Worm (Caenorhabditis elegans) whole organism, young adult: ENCODE data around the gene dao-6.

Experiments
- B0035.1 ChIP-seq: sonication (generic microtip); optimal IDR thresholded peaks from 2 replicates; lab custom pipeline; 2016; ENCODE audit warnings: missing genetic modification characterization, mild to moderate bottlenecking, missing compliant biosample characterization, missing genotype, missing genetic modification reagents
- B0261.1 ChIP-seq: sonication (generic microtip); optimal IDR thresholded peaks from 2 replicates; lab custom pipeline; 2016; ENCODE audit warnings: mild to moderate bottlenecking, missing genetic modification characterization, moderate library complexity, missing compliant biosample characterization
- B0336.3 ChIP-seq: fragments of 200-800 bp; sonication (Bioruptor generic); IDR thresholded peaks from 2 replicates; pipeline ENCODE4 v1.3.6; 2022; ENCODE audit warnings: missing genetic modification characterization, missing compliant biosample characterization
- F10E7.11 ChIP-seq: sonication (generic microtip); optimal IDR thresholded peaks from 2 replicates; lab custom pipeline; 2017; ENCODE audit warnings: mild to moderate bottlenecking, missing genetic modification characterization, moderate library complexity, missing compliant biosample characterization
- F23B12.7 ChIP-seq: sonication (generic microtip); optimal IDR thresholded peaks from 2 replicates; lab custom pipeline; 2017; ENCODE audit warnings: missing genetic modification characterization, mild to moderate bottlenecking, missing compliant biosample characterization, antibody characterized with exemption, moderate library complexity; ENCODE audit not compliant: insufficient read depth
- F33H1.4 ChIP-seq: fragments of 200-800 bp; sonication (Bioruptor generic); IDR thresholded peaks from 2 replicates; pipeline ENCODE4 v1.3.6; 2022; ENCODE audit warnings: missing genetic modification reagents, missing genetic modification characterization, missing compliant biosample characterization
- F52B5.7 ChIP-seq: sonication (generic microtip); optimal IDR thresholded peaks from 2 replicates; lab custom pipeline; 2016; ENCODE audit warnings: mild to moderate bottlenecking, missing genetic modification characterization, missing compliant biosample characterization
- F57C9.4 ChIP-seq: sonication (generic microtip); optimal IDR thresholded peaks from 2 replicates; lab custom pipeline; 2017; ENCODE audit warnings: mild to moderate bottlenecking, missing genetic modification characterization, missing compliant biosample characterization
- ama-1 ChIP-seq, 3 experiments: fragments of 150-350 bp in 1 of 3; sonication (generic microtip) in 2 of 3; optimal IDR thresholded peaks; 2 replicates each; lab custom pipeline; 2014 to 2018; ENCODE audit warnings: missing biosample characterization in 2 of 3, missing genetic modification characterization in 2 of 3, missing genetic modification reagents in 2 of 3
- athp-1 ChIP-seq: sonication (generic microtip); optimal IDR thresholded peaks from 2 replicates; lab custom pipeline; 2017; ENCODE audit warnings: mild to moderate bottlenecking, missing genetic modification characterization, missing compliant biosample characterization
- attf-3 ChIP-seq: fragments of 200-800 bp; sonication (Bioruptor generic); conservative IDR thresholded peaks from 2 replicates; pipeline ENCODE4 v1.3.6; 2022; ENCODE audit warnings: missing genetic modification reagents, missing genetic modification characterization, missing compliant biosample characterization
- bed-1 ChIP-seq: fragments of 200-800 bp; sonication (Bioruptor generic); IDR thresholded peaks from 2 replicates; pipeline ENCODE4 v1.3.6; 2022; ENCODE audit warnings: missing genetic modification reagents, missing genetic modification characterization, missing compliant biosample characterization
- cebp-2 ChIP-seq: fragments of 200-800 bp; sonication (Bioruptor generic); IDR thresholded peaks from 2 replicates; pipeline ENCODE4 v1.3.6; 2022; ENCODE audit warnings: missing genetic modification characterization, missing compliant biosample characterization
- ceh-100 ChIP-seq: fragments of 200-800 bp; sonication (Bioruptor generic); IDR thresholded peaks from 2 replicates; pipeline ENCODE4 v1.3.6; 2022; ENCODE audit warnings: missing genetic modification reagents, missing genetic modification characterization, missing compliant biosample characterization
- ceh-40 ChIP-seq: fragments of 200-800 bp; sonication (Bioruptor generic); IDR thresholded peaks from 2 replicates; pipeline ENCODE4 v1.3.6; 2022; ENCODE audit warnings: missing genetic modification characterization, missing compliant biosample characterization
- ceh-91 ChIP-seq: fragments of 200-800 bp; sonication (Bioruptor generic); IDR thresholded peaks from 2 replicates; pipeline ENCODE4 v1.3.6; 2022; ENCODE audit warnings: missing genetic modification reagents, missing genetic modification characterization, missing compliant biosample characterization
- dpff-1 ChIP-seq: sonication (generic microtip); optimal IDR thresholded peaks from 2 replicates; lab custom pipeline; 2017; ENCODE audit warnings: mild to moderate bottlenecking, missing genetic modification characterization, missing compliant biosample characterization
- egrh-3 ChIP-seq: fragments of 200-800 bp; sonication (Bioruptor generic); IDR thresholded peaks from 2 replicates; pipeline ENCODE4 v1.3.6; 2022; ENCODE audit warnings: missing genetic modification reagents, missing genetic modification characterization, missing compliant biosample characterization
- ekl-4 ChIP-seq: fragments of 200-800 bp; sonication (Bioruptor generic); IDR thresholded peaks from 2 replicates; pipeline ENCODE4 v1.3.6; 2022; ENCODE audit warnings: missing genetic modification reagents, missing genetic modification characterization, missing compliant biosample characterization
- gei-17 ChIP-seq: fragments of 200-800 bp; sonication (Bioruptor generic); optimal IDR thresholded peaks from 2 replicates; lab custom pipeline; 2018; ENCODE audit warnings: mild to moderate bottlenecking, missing genetic modification characterization, missing compliant biosample characterization
- hmg-1.2 ChIP-seq: fragments of 200-800 bp; sonication (Bioruptor generic); IDR thresholded peaks from 2 replicates; pipeline ENCODE4 v1.3.6; 2022; ENCODE audit warnings: missing genetic modification reagents, missing genetic modification characterization, missing compliant biosample characterization
- hmg-20 ChIP-seq: fragments of 200-800 bp; sonication (Bioruptor generic); IDR thresholded peaks from 2 replicates; pipeline ENCODE4 v1.3.6; 2022; ENCODE audit warnings: missing genetic modification reagents, missing genetic modification characterization, missing compliant biosample characterization
- hrde-1 ChIP-seq: sonication (generic microtip); optimal IDR thresholded peaks from 2 replicates; lab custom pipeline; 2016; ENCODE audit warnings: missing genetic modification characterization, mild to moderate bottlenecking, missing compliant biosample characterization, moderate library complexity, missing genotype, missing genetic modification reagents, borderline replicate concordance
- lag-1 ChIP-seq: fragments of 200-800 bp; sonication (Bioruptor generic); IDR thresholded peaks from 2 replicates; pipeline ENCODE4 v1.3.6; 2022; ENCODE audit warnings: missing genetic modification reagents, missing genetic modification characterization, missing compliant biosample characterization
- lin-26 ChIP-seq: fragments of 200-800 bp; sonication (Bioruptor generic); IDR thresholded peaks from 2 replicates; pipeline ENCODE4 v1.3.6; 2022; ENCODE audit warnings: missing genetic modification reagents, missing genetic modification characterization, missing compliant biosample characterization
- lir-1 ChIP-seq: fragments of 200-800 bp; sonication (Bioruptor generic); conservative IDR thresholded peaks from 2 replicates; pipeline ENCODE4 v1.3.6; 2022; ENCODE audit warnings: missing genetic modification reagents, missing genetic modification characterization, missing compliant biosample characterization
- lsy-27 ChIP-seq: sonication (generic microtip); optimal IDR thresholded peaks from 2 replicates; lab custom pipeline; 2017; ENCODE audit warnings: missing genetic modification characterization, mild to moderate bottlenecking, missing compliant biosample characterization, antibody characterized with exemption, missing genotype, borderline replicate concordance; ENCODE audit not compliant: insufficient read depth
- madf-3 ChIP-seq: fragments of 200-800 bp; sonication (Bioruptor generic); IDR thresholded peaks from 2 replicates; pipeline ENCODE4 v1.3.6; 2022; ENCODE audit warnings: missing genetic modification reagents, missing genetic modification characterization, missing compliant biosample characterization
- madf-6 ChIP-seq: fragments of 200-800 bp; sonication (Bioruptor generic); IDR thresholded peaks from 2 replicates; pipeline ENCODE4 v1.3.6; 2022; ENCODE audit warnings: missing genetic modification reagents, missing genetic modification characterization, missing compliant biosample characterization
- madf-8 ChIP-seq: fragments of 200-800 bp; sonication (Bioruptor generic); conservative IDR thresholded peaks from 2 replicates; pipeline ENCODE4 v1.3.6; 2022; ENCODE audit warnings: missing genetic modification reagents, missing genetic modification characterization, missing compliant biosample characterization
- mxl-1 ChIP-seq: sonication (generic microtip); optimal IDR thresholded peaks from 2 replicates; lab custom pipeline; 2016; ENCODE audit warnings: missing genetic modification characterization, missing compliant biosample characterization
- nfya-1 ChIP-seq: sonication (generic microtip); optimal IDR thresholded peaks from 2 replicates; lab custom pipeline; 2017; ENCODE audit warnings: antibody characterized with exemption, missing compliant biosample characterization, missing genetic modification characterization, borderline replicate concordance; ENCODE audit not compliant: insufficient read depth
- nfya-2 ChIP-seq: fragments of 200-800 bp; sonication (Bioruptor generic); IDR thresholded peaks from 2 replicates; pipeline ENCODE4 v1.3.6; 2022; ENCODE audit warnings: missing genetic modification reagents, missing genetic modification characterization, missing compliant biosample characterization
- nhr-120 ChIP-seq: fragments of 200-800 bp; sonication (Bioruptor generic); IDR thresholded peaks from 2 replicates; pipeline ENCODE4 v1.3.6; 2022; ENCODE audit warnings: missing genetic modification characterization, missing compliant biosample characterization
- nhr-27 ChIP-seq: fragments of 200-800 bp; sonication (Bioruptor generic); optimal IDR thresholded peaks from 2 replicates; lab custom pipeline; 2018; ENCODE audit warnings: mild to moderate bottlenecking, missing genetic modification characterization, moderate library complexity, missing compliant biosample characterization
- pbrm-1 ChIP-seq: fragments of 200-800 bp; sonication (Bioruptor generic); IDR thresholded peaks from 2 replicates; pipeline ENCODE4 v1.3.6; 2022; ENCODE audit warnings: missing genetic modification reagents, missing genetic modification characterization, missing compliant biosample characterization
- rcor-1 ChIP-seq: fragments of 200-800 bp; sonication (Bioruptor generic); IDR thresholded peaks from 2 replicates; pipeline ENCODE4 v1.3.6; 2022; ENCODE audit warnings: missing genetic modification reagents, missing genetic modification characterization, missing compliant biosample characterization
- repo-1 ChIP-seq: sonication (generic microtip); optimal IDR thresholded peaks from 2 replicates; lab custom pipeline; 2017; ENCODE audit warnings: mild to moderate bottlenecking, missing genetic modification characterization, missing compliant biosample characterization
- snpc-3.4 ChIP-seq: sonication (generic microtip); optimal IDR thresholded peaks from 2 replicates; lab custom pipeline; 2017; ENCODE audit warnings: missing genetic modification characterization, mild to moderate bottlenecking, missing compliant biosample characterization, antibody characterized with exemption, moderate library complexity, missing genotype, missing genetic modification reagents
- snpc-4 ChIP-seq, 5 experiments: fragments of 150-350 bp in 1 of 5; sonication (generic microtip) in 4 of 5; optimal IDR thresholded peaks; 2 replicates each; lab custom pipeline; 2014 to 2018; ENCODE audit warnings: missing genetic modification characterization in 5 of 5, missing biosample characterization in 3 of 5, antibody characterized with exemption in 2 of 5, mild to moderate bottlenecking in 2 of 5, missing compliant biosample characterization in 2 of 5, missing genotype in 2 of 5, moderate library complexity in 2 of 5, missing genetic modification reagents in 1 of 5
- sptf-2 ChIP-seq: fragments of 200-800 bp; sonication (Bioruptor generic); optimal IDR thresholded peaks from 2 replicates; lab custom pipeline; 2018; ENCODE audit warnings: mild to moderate bottlenecking, missing genetic modification characterization, missing compliant biosample characterization
- tbx-9 ChIP-seq: sonication (generic microtip); optimal IDR thresholded peaks from 2 replicates; lab custom pipeline; 2016; ENCODE audit warnings: borderline replicate concordance, missing genetic modification characterization, inconsistent platforms, missing compliant biosample characterization
- unc-130 ChIP-seq: sonication (generic microtip); optimal IDR thresholded peaks from 2 replicates; lab custom pipeline; 2016; ENCODE audit warnings: missing genetic modification reagents, missing genetic modification characterization, missing compliant biosample characterization
- unc-62 ChIP-seq: fragments of 150-350 bp; optimal IDR thresholded peaks from 2 replicates; lab custom pipeline; 2014; ENCODE audit warnings: missing biosample characterization, missing genetic modification reagents, missing genetic modification characterization
- xnd-1 ChIP-seq: sonication (generic microtip); optimal IDR thresholded peaks from 2 replicates; lab custom pipeline; 2016; ENCODE audit warnings: missing genotype, missing genetic modification reagents, missing genetic modification characterization, missing compliant biosample characterization
- zim-3 ChIP-seq: sonication (generic microtip); optimal IDR thresholded peaks from 2 replicates; lab custom pipeline; 2017; ENCODE audit warnings: mild to moderate bottlenecking, missing genetic modification characterization, moderate library complexity, missing compliant biosample characterization
- ztf-22 ChIP-seq: fragments of 200-800 bp; sonication (Bioruptor generic); optimal IDR thresholded peaks from 2 replicates; lab custom pipeline; 2018; ENCODE audit warnings: mild to moderate bottlenecking, missing genetic modification characterization, moderate library complexity, missing compliant biosample characterization
- ztf-6 ChIP-seq: fragments of 200-800 bp; sonication (Bioruptor generic); IDR thresholded peaks from 2 replicates; pipeline ENCODE4 v1.3.6; 2022; ENCODE audit warnings: missing genetic modification reagents, missing genetic modification characterization, missing compliant biosample characterization

The dao-6 gene

DNA sequence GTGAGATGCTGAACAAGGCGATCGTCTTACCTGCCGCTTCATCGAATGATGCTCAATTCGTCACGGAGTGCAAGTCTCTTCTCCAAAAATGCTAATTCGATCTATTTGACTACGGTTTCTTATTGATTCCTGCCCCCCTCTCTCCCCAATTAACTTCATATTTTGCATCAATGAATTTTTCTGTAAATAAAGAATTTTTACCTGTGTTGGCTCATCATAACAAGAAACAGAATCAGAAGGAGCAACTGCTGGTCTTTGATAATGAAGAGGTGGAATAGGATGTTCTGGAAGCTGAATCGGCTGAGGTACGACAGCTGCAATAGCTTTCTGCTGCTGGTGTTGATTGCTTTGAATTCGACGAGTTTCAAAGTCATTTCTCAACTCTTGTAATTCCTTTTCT lies 24.2 kb upstream of the dao-6 start (continued):
- TF ChIP-seq madf-3 (GFP tag; lab: Robert Waterston, UW) = peak; percentile 44; the same call in 1 of the 2 replicates
- no peak for TF ChIP-seq egrh-3 (GFP tag; lab: Robert Waterston, UW)
- no peak for TF ChIP-seq dpff-1 (tag; lab: Kevin White, UChicago)
- TF ChIP-seq B0035.1 (tag; lab: Kevin White, UChicago) = no peak
- no peak for TF ChIP-seq sptf-2 (GFP tag; lab: Kevin White, UChicago)
- TF ChIP-seq unc-130 (GFP tag; lab: Kevin White, UChicago) = no peak
- TF ChIP-seq madf-8 (GFP tag; lab: Robert Waterston, UW) = 0 out of 2 replicates have a peak, but pooled peaks have one; percentile 23
- no peak for TF ChIP-seq ceh-91 (GFP tag; lab: Robert Waterston, UW)
- TF ChIP-seq mxl-1 (tag; lab: Kevin White, UChicago) = no peak
- 0 out of 2 replicates have a peak, but pooled peaks have one; percentile 21 for TF ChIP-seq cebp-2 (GFP tag; lab: Robert Waterston, UW)
- peak; percentile 51; the same call in 1 of the 2 replicates for TF ChIP-seq B0336.3 (GFP tag; lab: Robert Waterston, UW)
- TF ChIP-seq nfya-1 = no peak
- no peak for TF ChIP-seq F57C9.4
- TF ChIP-seq nhr-120 (GFP tag; lab: Robert Waterston, UW) = no peak
- TF ChIP-seq lir-1 = no peak
- TF ChIP-seq attf-3 (GFP tag; lab: Robert Waterston, UW) = no peak
- peak; percentile 75 for TF ChIP-seq hrde-1 (tag; lab: Kevin White, UChicago)
- TF ChIP-seq pbrm-1 (GFP tag; lab: Robert Waterston, UW) = no peak
- no peak for TF ChIP-seq F52B5.7 (tag; lab: Kevin White, UChicago)
- TF ChIP-seq B0261.1 (tag; lab: Kevin White, UChicago) = no peak
- no peak for TF ChIP-seq athp-1 (tag; lab: Kevin White, UChicago)
- TF ChIP-seq gei-17 (GFP tag; lab: Kevin White, UChicago) = no peak
- no peak for TF ChIP-seq F33H1.4 (GFP tag; lab: Robert Waterston, UW)
- TF ChIP-seq ceh-100 (GFP tag; lab: Robert Waterston, UW) = peak; percentile 46; the same call in 1 of the 2 replicates
- TF ChIP-seq ztf-22 (GFP tag; lab: Kevin White, UChicago) = no peak
- TF ChIP-seq lin-26 (GFP tag; lab: Robert Waterston, UW) = peak; percentile 38; the same call in 1 of the 2 replicates
- no peak for TF ChIP-seq tbx-9 (tag; lab: Kevin White, UChicago)
- TF ChIP-seq ceh-40 (GFP tag; lab: Robert Waterston, UW) = no peak
- TF ChIP-seq lsy-27 (tag; lab: Kevin White, UChicago) = no peak
- TF ChIP-seq ztf-6 (GFP tag; lab: Robert Waterston, UW) = no peak
- no peak for TF ChIP-seq zim-3 (tag; lab: Kevin White, UChicago)
- TF ChIP-seq ama-1 (optimal IDR thresholded peaks at IDR 0.05; lab: Kevin White, UChicago) = no peak
- TF ChIP-seq ama-1 (GFP tag; optimal IDR thresholded peaks at IDR 0.05; lab: Kevin White, UChicago) = no peak
- no peak for TF ChIP-seq ekl-4 (GFP tag; lab: Robert Waterston, UW)
- no peak for TF ChIP-seq unc-62 (GFP tag; lab: Kevin White, UChicago)
- no peak for TF ChIP-seq snpc-4 (GFP tag; optimal IDR thresholded peaks at IDR 0.05; lab: Kevin White, UChicago)
- no peak for TF ChIP-seq snpc-4 (tag; optimal IDR thresholded peaks at IDR 0.05; lab: Kevin White, UChicago)
- no peak for TF ChIP-seq F10E7.11 (tag; lab: Kevin White, UChicago)
- TF ChIP-seq F23B12.7 (tag; lab: Kevin White, UChicago) = no peak
- TF ChIP-seq xnd-1 (tag; lab: Kevin White, UChicago) = no peak
- no peak for TF ChIP-seq nhr-27 (tag; lab: Kevin White, UChicago)
- no peak for TF ChIP-seq repo-1 (tag; lab: Kevin White, UChicago)
- TF ChIP-seq bed-1 (GFP tag; lab: Robert Waterston, UW) = no peak
- no peak for TF ChIP-seq hmg-20 (GFP tag; lab: Robert Waterston, UW)
- no peak for TF ChIP-seq lag-1 (GFP tag; lab: Robert Waterston, UW)
- TF ChIP-seq snpc-3.4 (tag; lab: Kevin White, UChicago) = no peak
- no peak for TF ChIP-seq nfya-2 (GFP tag; lab: Robert Waterston, UW)
- peak; percentile 15; the same call in 1 of the 2 replicates for TF ChIP-seq hmg-1.2 (GFP tag; lab: Robert Waterston, UW)
- TF ChIP-seq madf-6 (GFP tag; lab: Robert Waterston, UW) = peak; percentile 49
- TF ChIP-seq rcor-1 = no peak
